Worm (Caenorhabditis elegans) whole organism, L2 larva: ENCODE results near the gene srab-16.

Source experiments
- F13H6.1 ChIP-seq: sonication (generic microtip); optimal IDR thresholded peaks from 2 replicates; lab custom pipeline; 2016; ENCODE audit warnings: missing genetic modification characterization, missing compliant biosample characterization
- ama-1 ChIP-seq: fragments of 150-350 bp; optimal IDR thresholded peaks from 2 replicates; lab custom pipeline; 2018; ENCODE audit warnings: inconsistent platforms
- egl-27 ChIP-seq: sonication (generic microtip); optimal IDR thresholded peaks from 3 replicates; lab custom pipeline; 2017; ENCODE audit warnings: missing biosample characterization, missing genetic modification reagents, missing genetic modification characterization
- elt-1 ChIP-seq: fragments of 150-350 bp; optimal IDR thresholded peaks from 2 replicates; lab custom pipeline; 2014; ENCODE audit warnings: missing biosample characterization, missing genetic modification characterization
- fos-1 ChIP-seq: fragments of 150-350 bp; optimal IDR thresholded peaks from 2 replicates; lab custom pipeline; 2014; ENCODE audit warnings: missing biosample characterization, missing genetic modification characterization
- lin-39 ChIP-seq: fragments of 150-350 bp; optimal IDR thresholded peaks from 2 replicates; lab custom pipeline; 2014; ENCODE audit warnings: missing biosample characterization, missing genetic modification reagents, missing genetic modification characterization
- mdl-1 ChIP-seq, 2 experiments: fragments of 150-350 bp in 1 of 2; sonication (generic microtip) in 1 of 2; optimal IDR thresholded peaks; 2 replicates each; lab custom pipeline; 2017; ENCODE audit warnings: missing biosample characterization in 2 of 2, missing genetic modification characterization in 2 of 2
- nhr-237 ChIP-seq: fragments of 150-350 bp; optimal IDR thresholded peaks from 2 replicates; lab custom pipeline; 2014; ENCODE audit warnings: missing biosample characterization, missing genetic modification characterization
- nhr-6 ChIP-seq: fragments of 150-350 bp; optimal IDR thresholded peaks from 2 replicates; lab custom pipeline; 2014; ENCODE audit warnings: missing biosample characterization, missing genetic modification characterization
- unc-62 ChIP-seq: fragments of 150-350 bp; optimal IDR thresholded peaks from 2 replicates; lab custom pipeline; 2014; ENCODE audit warnings: missing biosample characterization, missing genetic modification reagents, missing genetic modification characterization

- TF ChIP-seq elt-1 (tag; lab: Kevin White, UChicago), result no peak
- TF ChIP-seq ama-1 (lab: Kevin White, UChicago), result no peak
- TF ChIP-seq egl-27 (tag; lab: Kevin White, UChicago), result no peak
- TF ChIP-seq fos-1 (tag; lab: Kevin White, UChicago), result no peak
- TF ChIP-seq nhr-237, result no peak
- TF ChIP-seq F13H6.1, result no peak
- TF ChIP-seq lin-39 (tag; lab: Kevin White, UChicago), result no peak
- no peak for TF ChIP-seq nhr-6
- TF ChIP-seq unc-62, result no peak
- TF ChIP-seq mdl-1 (tag; optimal IDR thresholded peaks at IDR 0.05; lab: Kevin White, UChicago), result no peak
Observed at ce11 chrV:833368-833767, 50.8 kb downstream of the srab-16 start, which contains the start of gene F41H8.1.
